Worm (Caenorhabditis elegans) whole organism, L3 larva: ENCODE results near the gene C06A6.7.
A peak's percentile ranks its signal among the peaks of the same experiment; 100 is the strongest.

Source experiments
- ZK546.5 ChIP-seq: sonication (generic microtip); optimal IDR thresholded peaks from 2 replicates; lab custom pipeline; 2017; ENCODE audit warnings: missing biosample characterization, missing genetic modification characterization
- ama-1 ChIP-seq: fragments of 150-350 bp; optimal IDR thresholded peaks from 2 replicates; lab custom pipeline; 2018
- ceh-28 ChIP-seq: fragments of 150-350 bp; optimal IDR thresholded peaks from 2 replicates; lab custom pipeline; 2014; ENCODE audit warnings: missing biosample characterization, missing genetic modification reagents, missing genetic modification characterization
- ceh-82 ChIP-seq: fragments of 150-350 bp; optimal IDR thresholded peaks from 2 replicates; lab custom pipeline; 2014; ENCODE audit warnings: missing biosample characterization, missing genetic modification characterization
- ceh-9 ChIP-seq: sonication (generic microtip); optimal IDR thresholded peaks from 2 replicates; lab custom pipeline; 2018; ENCODE audit warnings: missing biosample characterization, missing genetic modification characterization
- daf-12 ChIP-seq: fragments of 150-350 bp; optimal IDR thresholded peaks from 2 replicates; lab custom pipeline; 2014; ENCODE audit warnings: missing biosample characterization, missing genetic modification reagents, missing genetic modification characterization
- egl-27 ChIP-seq: sonication (generic microtip); optimal IDR thresholded peaks from 4 replicates; lab custom pipeline; 2017; ENCODE audit warnings: missing biosample characterization, missing genetic modification reagents, missing genetic modification characterization
- egl-5 ChIP-seq: fragments of 150-350 bp; optimal IDR thresholded peaks from 2 replicates; lab custom pipeline; 2017; ENCODE audit warnings: missing biosample characterization, missing genetic modification reagents, missing genetic modification characterization, inconsistent platforms
- elt-1 ChIP-seq: fragments of 150-350 bp; optimal IDR thresholded peaks from 2 replicates; lab custom pipeline; 2014; ENCODE audit warnings: missing biosample characterization, missing genetic modification characterization
- elt-2 ChIP-seq: sonication (generic microtip); optimal IDR thresholded peaks from 2 replicates; lab custom pipeline; 2016; ENCODE audit warnings: missing genetic modification reagents, mild to moderate bottlenecking, missing genetic modification characterization, missing compliant biosample characterization
- elt-3 ChIP-seq, 3 experiments: fragments of 150-350 bp in 1 of 3; sonication (generic microtip) in 2 of 3; optimal IDR thresholded peaks; 2 replicates in 2 of 3; 4 replicates in 1 of 3; lab custom pipeline; 2014 to 2017; ENCODE audit warnings: missing biosample characterization in 3 of 3, missing genetic modification characterization in 3 of 3
- fkh-2 ChIP-seq: fragments of 150-350 bp; optimal IDR thresholded peaks from 2 replicates; lab custom pipeline; 2014; ENCODE audit warnings: missing biosample characterization, missing genetic modification reagents, missing genetic modification characterization
- hmg-11 ChIP-seq: sonication (generic microtip); optimal IDR thresholded peaks from 2 replicates; lab custom pipeline; 2016; ENCODE audit warnings: missing genetic modification characterization, missing compliant biosample characterization
- lin-15B ChIP-seq: fragments of 150-350 bp; optimal IDR thresholded peaks from 2 replicates; lab custom pipeline; 2014; ENCODE audit warnings: missing biosample characterization, missing genetic modification characterization
- lin-39 ChIP-seq: fragments of 150-350 bp; optimal IDR thresholded peaks from 2 replicates; lab custom pipeline; 2018; ENCODE audit warnings: missing biosample characterization, missing genetic modification reagents, missing genetic modification characterization
- mdl-1 ChIP-seq: fragments of 150-350 bp; optimal IDR thresholded peaks from 2 replicates; lab custom pipeline; 2014; ENCODE audit warnings: missing biosample characterization, missing genetic modification characterization
- mml-1 ChIP-seq: fragments of 150-350 bp; sonication (generic microtip); optimal IDR thresholded peaks from 3 replicates; lab custom pipeline; 2014; ENCODE audit warnings: missing biosample characterization, missing genetic modification characterization
- nfya-1 ChIP-seq: sonication (generic microtip); optimal IDR thresholded peaks from 2 replicates; lab custom pipeline; 2017; ENCODE audit warnings: missing genetic modification characterization, mild to moderate bottlenecking, missing compliant biosample characterization, antibody characterized with exemption, moderate library complexity; ENCODE audit not compliant: insufficient read depth
- nhr-11 ChIP-seq: fragments of 150-350 bp; optimal IDR thresholded peaks from 2 replicates; lab custom pipeline; 2014; ENCODE audit warnings: missing biosample characterization, missing genetic modification characterization
- nhr-12 ChIP-seq: fragments of 150-350 bp; optimal IDR thresholded peaks from 2 replicates; lab custom pipeline; 2014; ENCODE audit warnings: missing biosample characterization, missing genetic modification characterization
- nhr-237 ChIP-seq: fragments of 150-350 bp; optimal IDR thresholded peaks from 2 replicates; lab custom pipeline; 2014; ENCODE audit warnings: missing biosample characterization, missing genetic modification characterization
- nhr-25 ChIP-seq: sonication (generic microtip); optimal IDR thresholded peaks from 2 replicates; lab custom pipeline; 2017; ENCODE audit warnings: missing biosample characterization, missing genetic modification characterization
- nhr-28 ChIP-seq: fragments of 150-350 bp; optimal IDR thresholded peaks from 2 replicates; lab custom pipeline; 2014; ENCODE audit warnings: missing biosample characterization, missing genetic modification characterization
- nhr-43 ChIP-seq: sonication (generic microtip); optimal IDR thresholded peaks from 2 replicates; lab custom pipeline; 2016; ENCODE audit warnings: mild to moderate bottlenecking, missing genetic modification characterization, missing compliant biosample characterization; ENCODE audit not compliant: poor library complexity, severe bottlenecking
- nhr-77 ChIP-seq: fragments of 150-350 bp; optimal IDR thresholded peaks from 2 replicates; lab custom pipeline; 2014; ENCODE audit warnings: missing biosample characterization, missing genetic modification characterization
- pha-4 ChIP-seq: fragments of 150-350 bp; optimal IDR thresholded peaks from 2 replicates; lab custom pipeline; 2014; ENCODE audit warnings: missing biosample characterization, missing genetic modification reagents, missing genetic modification characterization
- pqm-1 ChIP-seq: fragments of 150-350 bp; optimal IDR thresholded peaks from 2 replicates; lab custom pipeline; 2017; ENCODE audit warnings: missing biosample characterization, missing genetic modification characterization, inconsistent platforms
- sea-2 ChIP-seq: fragments of 150-350 bp; sonication (generic microtip); optimal IDR thresholded peaks from 4 replicates; lab custom pipeline; 2014; ENCODE audit warnings: missing biosample characterization, missing genetic modification reagents, missing genetic modification characterization
- skn-1 ChIP-seq: fragments of 150-350 bp; optimal IDR thresholded peaks from 2 replicates; lab custom pipeline; 2014; ENCODE audit warnings: missing biosample characterization, missing genetic modification characterization
- snpc-4 ChIP-seq: fragments of 150-350 bp; optimal IDR thresholded peaks from 2 replicates; lab custom pipeline; 2014; ENCODE audit warnings: missing biosample characterization, missing genetic modification characterization
- tbx-2 ChIP-seq: sonication (generic microtip); optimal IDR thresholded peaks from 2 replicates; lab custom pipeline; 2016; ENCODE audit warnings: mild to moderate bottlenecking, missing genetic modification characterization, missing compliant biosample characterization
- unc-39 ChIP-seq: sonication (generic microtip); optimal IDR thresholded peaks from 4 replicates; lab custom pipeline; 2017; ENCODE audit warnings: missing biosample characterization, missing genetic modification characterization
- unc-62 ChIP-seq: fragments of 150-350 bp; sonication (generic microtip); optimal IDR thresholded peaks from 4 replicates; lab custom pipeline; 2014; ENCODE audit warnings: missing biosample characterization, missing genetic modification reagents, missing genetic modification characterization
- zag-1 ChIP-seq: fragments of 150-350 bp; optimal IDR thresholded peaks from 2 replicates; lab custom pipeline; 2014; ENCODE audit warnings: missing biosample characterization, missing genetic modification characterization
- ztf-11 ChIP-seq: fragments of 150-350 bp; optimal IDR thresholded peaks from 2 replicates; lab custom pipeline; 2014; ENCODE audit warnings: missing biosample characterization, missing genetic modification characterization
- ztf-4 ChIP-seq: fragments of 150-350 bp; optimal IDR thresholded peaks from 2 replicates; lab custom pipeline; 2014; ENCODE audit warnings: missing biosample characterization, missing genetic modification characterization

Gene C06A6.7

DNA sequence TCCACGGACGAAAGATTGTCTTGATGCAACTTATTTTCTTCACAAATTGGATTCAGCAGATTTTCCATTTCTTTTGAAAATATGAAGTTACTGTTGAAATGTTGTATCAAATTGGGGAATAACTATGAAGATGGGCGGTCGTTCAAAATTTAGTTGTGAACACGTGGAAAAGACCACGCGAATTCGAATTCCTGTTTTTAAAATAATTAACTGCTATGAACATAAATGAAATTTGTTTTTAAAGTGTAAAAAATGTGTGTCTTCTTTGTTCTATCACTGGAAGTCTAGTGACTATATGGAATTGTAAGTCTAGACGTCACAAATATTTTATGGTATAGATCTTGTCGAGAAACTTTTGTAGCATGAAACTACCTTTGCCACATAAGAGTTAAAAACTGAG lies at the start of gene C06A6.7:
TSS of gene C06A6.7 (minus strand) at position 101 of the 400 bp plus-strand sequence.
- TF ChIP-seq ama-1 (no peak), daf-12 (tag; lab: Kevin White, UChicago) (no peak), mml-1 (tag; lab: Kevin White, UChicago) (no peak), elt-2 (tag; lab: Kevin White, UChicago) (no peak), nhr-25 (tag; lab: Kevin White, UChicago) (no peak), tbx-2 (tag; lab: Kevin White, UChicago) (no peak), lin-15B (tag; lab: Kevin White, UChicago) (no peak), pqm-1 (no peak), nhr-77 (tag; lab: Kevin White, UChicago) (no peak), lin-39 (no peak), ztf-11 (tag; lab: Kevin White, UChicago) (no peak), fkh-2 (no peak)
- TF ChIP-seq, all 47 proteins: peak for 0

DNA sequence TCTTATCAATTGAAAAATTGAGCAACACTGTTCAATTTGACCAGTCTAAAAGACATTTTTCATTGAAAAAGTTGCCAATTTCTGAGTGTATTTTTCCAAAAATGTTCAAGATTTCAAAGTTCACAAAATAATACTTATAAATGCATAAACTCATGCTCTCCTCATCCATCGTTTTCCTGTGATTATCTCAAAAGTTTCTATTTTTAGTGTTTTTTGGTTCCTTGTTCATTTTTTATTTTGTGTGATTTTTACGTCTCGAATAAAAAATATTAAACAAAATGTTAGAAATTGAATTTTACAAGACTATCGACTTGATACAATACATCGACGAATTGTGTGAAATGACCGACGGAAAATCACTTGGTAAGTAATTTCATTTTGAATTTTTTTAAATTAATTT lies 43.4 kb upstream of the C06A6.7 start, which contains the start of gene atic-1:
TSS of gene atic-1 (plus strand) at position 301 of the 400 bp plus-strand sequence.
- TF ChIP-seq nfya-1: no peak
- no peak for TF ChIP-seq ZK546.5 (tag; lab: Kevin White, UChicago)
- TF ChIP-seq elt-2 (tag; lab: Kevin White, UChicago): no peak
- no peak for TF ChIP-seq egl-5 (tag; lab: Kevin White, UChicago)
- no peak for TF ChIP-seq nhr-28
- no peak for TF ChIP-seq nhr-11 (tag; lab: Kevin White, UChicago)
- no peak for TF ChIP-seq ama-1
- TF ChIP-seq pqm-1: no peak
- no peak for TF ChIP-seq elt-1
- TF ChIP-seq ceh-28: no peak
- TF ChIP-seq ztf-4 (tag; lab: Kevin White, UChicago): no peak
- no peak for TF ChIP-seq fkh-2
- no peak for TF ChIP-seq unc-62 (GFP tag; lab: Kevin White, UChicago)
- TF ChIP-seq mdl-1 (tag; lab: Kevin White, UChicago): no peak

DNA sequence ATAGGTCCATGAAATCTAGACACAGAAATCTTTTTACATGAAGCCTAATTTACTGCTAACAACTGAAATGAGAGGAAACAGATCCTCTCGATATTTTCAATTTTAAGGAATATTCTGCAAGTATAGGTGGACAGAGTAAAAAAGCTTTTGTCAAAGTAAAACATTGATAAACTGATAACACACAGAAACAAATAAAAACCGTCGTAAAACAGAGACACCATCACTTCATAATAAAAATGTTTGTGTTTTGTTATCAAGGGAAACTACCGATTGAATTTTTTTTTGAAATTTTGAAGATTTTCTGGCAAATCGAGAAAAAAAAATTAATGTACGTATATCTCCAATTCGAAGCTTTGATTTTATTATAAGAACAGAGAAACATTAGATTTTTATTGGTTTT lies 42.8 kb upstream of the C06A6.7 start:
- TF ChIP-seq elt-2 (tag; lab: Kevin White, UChicago) (peak; percentile 55), lin-39 (no peak), pha-4 (tag; lab: Kevin White, UChicago) (peak; percentile 4)
- TF ChIP-seq, all 47 proteins: peak for 2

DNA sequence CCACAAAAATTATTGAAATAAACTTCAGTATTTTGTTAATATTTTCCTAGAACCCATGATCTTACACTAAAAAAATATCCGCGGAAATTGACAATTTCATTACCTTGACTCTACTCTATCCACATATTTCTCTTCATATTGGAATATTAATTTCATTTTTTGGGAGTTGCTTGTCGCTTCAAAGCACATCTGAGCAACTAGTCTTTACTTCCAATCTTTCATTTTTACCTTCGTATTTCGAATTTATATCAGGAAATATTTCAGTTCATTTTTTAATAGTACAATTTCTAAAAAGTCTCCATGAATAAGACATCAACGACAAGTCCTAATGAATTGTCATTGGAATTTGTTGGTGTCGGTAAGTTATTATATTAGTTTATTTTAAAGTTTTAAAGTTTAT lies 40.7 kb upstream of the C06A6.7 start, which contains the start of gene srt-73:
TSS of gene srt-73 (plus strand) at position 301 of the 400 bp plus-strand sequence.
- TF ChIP-seq zag-1 (tag; lab: Kevin White, UChicago): no peak
- TF ChIP-seq skn-1 (tag; lab: Kevin White, UChicago): no peak
- no peak for TF ChIP-seq ztf-11 (tag; lab: Kevin White, UChicago)
- TF ChIP-seq elt-3 (tag; optimal IDR thresholded peaks at IDR 0.05; lab: Kevin White, UChicago): no peak
- no peak for TF ChIP-seq tbx-2 (tag; lab: Kevin White, UChicago)
- TF ChIP-seq nhr-12 (tag; lab: Kevin White, UChicago): no peak
- TF ChIP-seq hmg-11 (tag; lab: Kevin White, UChicago): no peak
- TF ChIP-seq unc-39 (tag; lab: Kevin White, UChicago): no peak
- TF ChIP-seq snpc-4: no peak

DNA sequence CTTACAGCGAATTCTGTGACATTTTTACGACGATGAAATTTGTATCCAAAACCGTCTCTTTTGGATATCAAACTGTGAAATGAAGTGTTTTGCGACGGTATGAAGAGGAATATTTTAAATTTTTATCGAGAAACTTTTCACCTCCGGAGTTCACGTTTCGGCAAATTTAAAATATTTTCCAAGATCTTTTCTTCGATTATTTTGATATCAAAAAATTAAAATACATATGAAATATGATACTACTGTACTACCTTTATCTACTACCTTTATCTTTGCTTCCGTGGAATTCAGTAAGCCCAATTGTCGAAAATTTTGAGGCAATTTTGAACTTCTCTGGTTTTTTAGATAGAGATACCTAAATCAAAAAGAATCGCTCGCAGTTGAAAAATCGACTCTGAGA lies 39.5 kb upstream of the C06A6.7 start, which contains the start of gene kin-26:
TSS of gene kin-26 (minus strand) at position 101 of the 400 bp plus-strand sequence.
- no peak for TF ChIP-seq skn-1 (tag; lab: Kevin White, UChicago)
- TF ChIP-seq nhr-237 (tag; lab: Kevin White, UChicago): no peak
- TF ChIP-seq snpc-4: no peak
- no peak for TF ChIP-seq ceh-82 (tag; lab: Kevin White, UChicago)
- no peak for TF ChIP-seq mdl-1 (tag; lab: Kevin White, UChicago)
- no peak for TF ChIP-seq lin-15B (tag; lab: Kevin White, UChicago)
- no peak for TF ChIP-seq egl-27 (tag; lab: Kevin White, UChicago)
- TF ChIP-seq sea-2 (GFP tag; lab: Kevin White, UChicago): no peak
- TF ChIP-seq zag-1 (tag; lab: Kevin White, UChicago): no peak
- no peak for TF ChIP-seq mml-1 (tag; lab: Kevin White, UChicago)
- no peak for TF ChIP-seq elt-3 (tag; optimal IDR thresholded peaks at IDR 0.05; lab: Kevin White, UChicago)
- no peak for TF ChIP-seq ceh-9
- TF ChIP-seq nhr-25 (tag; lab: Kevin White, UChicago): no peak
- TF ChIP-seq nhr-43: no peak
- no peak for TF ChIP-seq hmg-11 (tag; lab: Kevin White, UChicago)
